Worm (Caenorhabditis elegans): ENCODE results near the gene srh-82.

srh-82 gene

ce11 chrV:123513-123912 is 21.4 kb upstream of the srh-82 start:
- TF ChIP-seq elt-2 (tag; optimal IDR thresholded peaks at IDR 0.05), result peak; percentile 43
- TF ChIP-seq nhr-23 (tag; optimal IDR thresholded peaks at IDR 0.05), result no peak
- TF ChIP-seq elt-1 (tag; optimal IDR thresholded peaks at IDR 0.05), result no peak
- TF ChIP-seq mml-1 (tag; optimal IDR thresholded peaks at IDR 0.05), result no peak
- peak; percentile 37 for TF ChIP-seq pha-4 (tag; optimal IDR thresholded peaks at IDR 0.05)

DNA sequence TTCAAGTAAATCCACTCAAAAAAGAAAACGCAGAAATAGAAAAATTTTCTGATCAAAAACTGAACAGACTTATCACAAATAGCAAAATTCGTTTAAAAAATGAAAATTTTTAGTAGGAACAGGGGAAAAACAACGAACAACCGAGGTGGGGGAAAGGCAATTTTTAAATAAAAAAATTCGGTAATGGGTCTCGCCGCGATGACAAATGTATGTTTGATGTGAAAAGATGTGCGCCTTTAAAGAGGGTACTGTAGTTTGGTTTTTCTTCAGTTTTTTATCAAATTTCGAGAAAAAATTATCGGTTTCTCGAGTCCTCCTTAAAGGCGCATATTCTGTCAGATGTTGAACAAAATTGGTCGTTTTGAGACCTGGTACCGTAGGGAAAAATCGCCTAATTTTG is 21.0 kb upstream of the srh-82 start:
- TF ChIP-seq nhr-11 (tag; optimal IDR thresholded peaks at IDR 0.05) (no peak), snpc-4 (tag; optimal IDR thresholded peaks at IDR 0.05) (no peak), hmg-11 (tag; optimal IDR thresholded peaks at IDR 0.05) (no peak), mml-1 (tag; optimal IDR thresholded peaks at IDR 0.05) (no peak), elt-3 (tag; optimal IDR thresholded peaks at IDR 0.05) (no peak), ceh-28 (tag; optimal IDR thresholded peaks at IDR 0.05) (no peak), nhr-237 (tag; optimal IDR thresholded peaks at IDR 0.05) (no peak), skn-1 (tag; optimal IDR thresholded peaks at IDR 0.05) (no peak), ztf-4 (tag; optimal IDR thresholded peaks at IDR 0.05) (no peak), tbx-2 (tag; optimal IDR thresholded peaks at IDR 0.05) (no peak), ceh-16 (tag; optimal IDR thresholded peaks at IDR 0.05) (no peak), eor-1 (tag; optimal IDR thresholded peaks at IDR 0.05) (no peak), pha-4 (tag; optimal IDR thresholded peaks at IDR 0.05) (no peak), lin-15B (tag; optimal IDR thresholded peaks at IDR 0.05) (no peak), R02D3.7 (tag; optimal IDR thresholded peaks at IDR 0.05) (no peak), ama-1 (optimal IDR thresholded peaks at IDR 0.05) (no peak), unc-62 (GFP tag; optimal IDR thresholded peaks at IDR 0.05) (no peak), ztf-11 (tag; optimal IDR thresholded peaks at IDR 0.05) (no peak), fos-1 (tag; optimal IDR thresholded peaks at IDR 0.05) (no peak)

- TF ChIP-seq egl-5 (tag; optimal IDR thresholded peaks at IDR 0.05) (peak; percentile 64), nhr-43 (tag; optimal IDR thresholded peaks at IDR 0.05; ENCODE audit: poor library complexity, severe bottlenecking) (peak; percentile 34), jun-1 (tag; optimal IDR thresholded peaks at IDR 0.05) (no peak), hmg-11 (tag; optimal IDR thresholded peaks at IDR 0.05) (peak; percentile 89), elt-3 (tag; optimal IDR thresholded peaks at IDR 0.05) (no peak), ztf-11 (tag; optimal IDR thresholded peaks at IDR 0.05) (no peak), nhr-11 (tag; optimal IDR thresholded peaks at IDR 0.05) (no peak), fkh-10 (GFP tag; optimal IDR thresholded peaks at IDR 0.05) (peak; percentile 8), lin-39 (tag; optimal IDR thresholded peaks at IDR 0.05) (peak; percentile 49), sea-2 (GFP tag; optimal IDR thresholded peaks at IDR 0.05) (no peak), nhr-25 (tag; optimal IDR thresholded peaks at IDR 0.05) (no peak), aly-2 (tag; optimal IDR thresholded peaks at IDR 0.05) (no peak), nhr-23 (tag; optimal IDR thresholded peaks at IDR 0.05) (peak; percentile 58), egl-27 (tag; optimal IDR thresholded peaks at IDR 0.05) (no peak), ztf-4 (tag; optimal IDR thresholded peaks at IDR 0.05) (no peak), ama-1 (optimal IDR thresholded peaks at IDR 0.05) (no peak), elt-1 (tag; optimal IDR thresholded peaks at IDR 0.05) (no peak), ceh-16 (tag; optimal IDR thresholded peaks at IDR 0.05) (no peak), nhr-28 (tag; optimal IDR thresholded peaks at IDR 0.05) (no peak), pha-4 (tag; optimal IDR thresholded peaks at IDR 0.05) (peak; percentile 73), mml-1 (tag; optimal IDR thresholded peaks at IDR 0.05) (no peak), elt-2 (tag; optimal IDR thresholded peaks at IDR 0.05) (peak; percentile 31), lin-15B (tag; optimal IDR thresholded peaks at IDR 0.05) (peak; percentile 31), zag-1 (tag; optimal IDR thresholded peaks at IDR 0.05) (no peak), daf-12 (tag; optimal IDR thresholded peaks at IDR 0.05) (no peak), ZK546.5 (tag; optimal IDR thresholded peaks at IDR 0.05) (no peak), lsy-12 (tag; optimal IDR thresholded peaks at IDR 0.05) (no peak), nfya-1 (tag; optimal IDR thresholded peaks at IDR 0.05; ENCODE audit: insufficient read depth) (peak; percentile 62), nhr-67 (tag; optimal IDR thresholded peaks at IDR 0.05) (no peak), unc-62 (GFP tag; optimal IDR thresholded peaks at IDR 0.05) (no peak)
These were observed 18.3 kb upstream of the srh-82 start, which contains the start of gene W03F9.1 for ce11 chrV:126610-127009. W03F9.1 (minus strand) TSS chrV:126718.

ce11 chrV:127882-128281 is 17.0 kb upstream of the srh-82 start, which contains the start of the genes W03F9.2 and sftb-2:
W03F9.2 (minus strand) TSS chrV:128034.
sftb-2 (plus strand) TSS chrV:128237.
- TF ChIP-seq jun-1 (tag; optimal IDR thresholded peaks at IDR 0.05), result no peak
- TF ChIP-seq zag-1 (tag; optimal IDR thresholded peaks at IDR 0.05), result no peak
- no peak for TF ChIP-seq ceh-28 (tag; optimal IDR thresholded peaks at IDR 0.05)
- TF ChIP-seq nhr-43 (tag; optimal IDR thresholded peaks at IDR 0.05; ENCODE audit: poor library complexity, severe bottlenecking), result no peak
- no peak for TF ChIP-seq eor-1 (tag; optimal IDR thresholded peaks at IDR 0.05)
- no peak for TF ChIP-seq aly-2 (tag; optimal IDR thresholded peaks at IDR 0.05)
- peak; percentile 52 for TF ChIP-seq nfya-1 (tag; optimal IDR thresholded peaks at IDR 0.05; ENCODE audit: insufficient read depth)
- no peak for TF ChIP-seq lsy-12 (tag; optimal IDR thresholded peaks at IDR 0.05)
- no peak for TF ChIP-seq fkh-10 (GFP tag; optimal IDR thresholded peaks at IDR 0.05)
- no peak for TF ChIP-seq tbx-2 (tag; optimal IDR thresholded peaks at IDR 0.05)
- no peak for TF ChIP-seq ceh-16 (tag; optimal IDR thresholded peaks at IDR 0.05)
- TF ChIP-seq ceh-82 (tag; optimal IDR thresholded peaks at IDR 0.05), result no peak
- TF ChIP-seq sea-2 (GFP tag; optimal IDR thresholded peaks at IDR 0.05), result no peak
- TF ChIP-seq pha-4 (tag; optimal IDR thresholded peaks at IDR 0.05), result peak; percentile 63
- peak; percentile 23 for TF ChIP-seq ama-1 (optimal IDR thresholded peaks at IDR 0.05)
- no peak for TF ChIP-seq skn-1 (tag; optimal IDR thresholded peaks at IDR 0.05)
- no peak for TF ChIP-seq nhr-77 (tag; optimal IDR thresholded peaks at IDR 0.05)
- TF ChIP-seq fos-1 (tag; optimal IDR thresholded peaks at IDR 0.05), result no peak
- TF ChIP-seq snpc-4 (tag; optimal IDR thresholded peaks at IDR 0.05), result peak; percentile 4
- no peak for TF ChIP-seq nhr-237 (tag; optimal IDR thresholded peaks at IDR 0.05)
- no peak for TF ChIP-seq fkh-2 (tag; optimal IDR thresholded peaks at IDR 0.05)
- peak; percentile 48 for TF ChIP-seq lin-15B (tag; optimal IDR thresholded peaks at IDR 0.05)
- TF ChIP-seq hmg-11 (tag; optimal IDR thresholded peaks at IDR 0.05), result peak; percentile 54

Data from whole organism, L3 larva.